Worm (Caenorhabditis elegans) whole organism, L1 larva: ENCODE results near the gene dss-1.
A peak's percentile ranks its signal among the peaks of the same experiment; 100 is the strongest.

ENCODE experiments used
- F16B12.6 ChIP-seq: fragments of 150-350 bp; optimal IDR thresholded peaks from 2 replicates; lab custom pipeline; 2014; ENCODE audit warnings: missing biosample characterization, missing genetic modification characterization
- aha-1 ChIP-seq: fragments of 150-350 bp; optimal IDR thresholded peaks from 2 replicates; lab custom pipeline; 2014; ENCODE audit warnings: missing biosample characterization, missing genetic modification characterization
- blmp-1 ChIP-seq: fragments of 150-350 bp; optimal IDR thresholded peaks from 2 replicates; lab custom pipeline; 2014; ENCODE audit warnings: missing biosample characterization, missing genetic modification characterization
- ceh-8 ChIP-seq: fragments of 200-800 bp; sonication (Bioruptor generic); optimal IDR thresholded peaks from 2 replicates; lab custom pipeline; 2018; ENCODE audit warnings: mild to moderate bottlenecking, missing genetic modification characterization, moderate library complexity, missing compliant biosample characterization
- ceh-90 ChIP-seq: sonication (generic microtip); optimal IDR thresholded peaks from 2 replicates; lab custom pipeline; 2016; ENCODE audit warnings: missing genetic modification characterization, missing compliant biosample characterization
- ces-1 ChIP-seq: fragments of 150-350 bp; optimal IDR thresholded peaks from 2 replicates; lab custom pipeline; 2014; ENCODE audit warnings: missing biosample characterization, missing genetic modification reagents, missing genetic modification characterization
- dpl-1 ChIP-seq, 3 experiments: fragments of 150-350 bp in 2 of 3; sonication (generic microtip) in 1 of 3; optimal IDR thresholded peaks; 2 replicates each; lab custom pipeline; 2014 to 2017; ENCODE audit warnings: missing biosample characterization in 3 of 3, missing genetic modification characterization in 3 of 3, missing genetic modification reagents in 3 of 3
- dsc-1 ChIP-seq: sonication (generic microtip); optimal IDR thresholded peaks from 2 replicates; lab custom pipeline; 2016; ENCODE audit warnings: mild to moderate bottlenecking, missing genetic modification characterization, missing compliant biosample characterization
- efl-1 ChIP-seq, 4 experiments: fragments of 150-350 bp; optimal IDR thresholded peaks in 3 of 4; peaks in 1 of 4; 1 replicate in 1 of 4; 2 replicates in 3 of 4; lab custom pipeline; 2014; ENCODE audit warnings: missing biosample characterization in 2 of 4, missing genetic modification characterization in 2 of 4, missing genetic modification reagents in 2 of 4
- efl-3 ChIP-seq: fragments of 200-800 bp; sonication (Bioruptor generic); optimal IDR thresholded peaks from 2 replicates; lab custom pipeline; 2018; ENCODE audit warnings: mild to moderate bottlenecking, missing genetic modification characterization, missing compliant biosample characterization
- egl-13 ChIP-seq: sonication (generic microtip); optimal IDR thresholded peaks from 2 replicates; lab custom pipeline; 2016; ENCODE audit warnings: missing genotype, missing genetic modification reagents, missing genetic modification characterization, missing compliant biosample characterization
- elt-2 ChIP-seq: sonication (generic microtip); optimal IDR thresholded peaks from 2 replicates; lab custom pipeline; 2016; ENCODE audit warnings: missing genetic modification characterization, mild to moderate bottlenecking, inconsistent platforms, missing compliant biosample characterization, missing genetic modification reagents
- fkh-4 ChIP-seq: sonication (generic microtip); optimal IDR thresholded peaks from 2 replicates; lab custom pipeline; 2016; ENCODE audit warnings: missing compliant biosample characterization, missing genetic modification characterization, borderline replicate concordance
- grh-1 ChIP-seq: fragments of 200-800 bp; sonication (Bioruptor generic); IDR thresholded peaks from 2 replicates; pipeline ENCODE4 v1.3.6; 2022; ENCODE audit warnings: missing genetic modification reagents, missing genetic modification characterization, missing compliant biosample characterization
- hlh-17 ChIP-seq: fragments of 200-800 bp; sonication (Bioruptor generic); optimal IDR thresholded peaks from 2 replicates; lab custom pipeline; 2018; ENCODE audit warnings: missing genetic modification characterization, mild to moderate bottlenecking, missing compliant biosample characterization, moderate library complexity, borderline replicate concordance
- hpl-2 ChIP-seq: fragments of 150-350 bp; optimal IDR thresholded peaks from 2 replicates; lab custom pipeline; 2014; ENCODE audit warnings: missing biosample characterization, missing genetic modification reagents, missing genetic modification characterization
- jun-1 ChIP-seq: fragments of 150-350 bp; optimal IDR thresholded peaks from 2 replicates; lab custom pipeline; 2014; ENCODE audit warnings: missing biosample characterization, missing genetic modification reagents, missing genetic modification characterization
- lin-13 ChIP-seq: fragments of 150-350 bp; optimal IDR thresholded peaks from 2 replicates; lab custom pipeline; 2014; ENCODE audit warnings: missing biosample characterization, missing genetic modification reagents, missing genetic modification characterization
- lin-14 ChIP-seq: fragments of 200-800 bp; sonication (Bioruptor generic); optimal IDR thresholded peaks from 2 replicates; lab custom pipeline; 2018; ENCODE audit warnings: mild to moderate bottlenecking, missing genetic modification characterization, moderate library complexity, missing compliant biosample characterization
- lin-35 ChIP-seq, 2 experiments: fragments of 150-350 bp; optimal IDR thresholded peaks; 2 replicates each; lab custom pipeline; 2014; ENCODE audit warnings: missing biosample characterization in 2 of 2, missing genetic modification characterization in 2 of 2, missing genetic modification reagents in 2 of 2
- lsy-2 ChIP-seq, 2 experiments: fragments of 150-350 bp; optimal IDR thresholded peaks; 2 replicates each; lab custom pipeline; 2014; ENCODE audit warnings: missing biosample characterization in 2 of 2, missing genetic modification characterization in 2 of 2
- mep-1 ChIP-seq: fragments of 150-350 bp; optimal IDR thresholded peaks from 2 replicates; lab custom pipeline; 2014; ENCODE audit warnings: missing biosample characterization, missing genetic modification characterization
- nhr-20 ChIP-seq: sonication (generic microtip); optimal IDR thresholded peaks from 2 replicates; lab custom pipeline; 2016; ENCODE audit warnings: mild to moderate bottlenecking, missing genetic modification characterization, missing compliant biosample characterization
- nhr-237 ChIP-seq: fragments of 150-350 bp; optimal IDR thresholded peaks from 2 replicates; lab custom pipeline; 2014; ENCODE audit warnings: missing biosample characterization, missing genetic modification characterization
- nhr-47 ChIP-seq: sonication (generic microtip); optimal IDR thresholded peaks from 2 replicates; lab custom pipeline; 2016; ENCODE audit warnings: mild to moderate bottlenecking, missing genetic modification characterization, moderate library complexity, missing compliant biosample characterization
- nhr-71 ChIP-seq: sonication (generic microtip); optimal IDR thresholded peaks from 2 replicates; lab custom pipeline; 2016; ENCODE audit warnings: mild to moderate bottlenecking, missing genetic modification characterization, moderate library complexity, missing compliant biosample characterization
- nhr-77 ChIP-seq: fragments of 150-350 bp; optimal IDR thresholded peaks from 2 replicates; lab custom pipeline; 2014; ENCODE audit warnings: missing biosample characterization, missing genetic modification characterization
- nhr-90 ChIP-seq: sonication (generic microtip); optimal IDR thresholded peaks from 2 replicates; lab custom pipeline; 2016; ENCODE audit warnings: mild to moderate bottlenecking, missing genetic modification characterization, missing compliant biosample characterization; ENCODE audit not compliant: poor library complexity
- pag-3 ChIP-seq: sonication (generic microtip); optimal IDR thresholded peaks from 2 replicates; lab custom pipeline; 2017; ENCODE audit warnings: missing genetic modification characterization, mild to moderate bottlenecking, missing compliant biosample characterization, antibody characterized with exemption, borderline replicate concordance; ENCODE audit not compliant: insufficient read depth
- rnt-1 ChIP-seq: sonication (generic microtip); optimal IDR thresholded peaks from 2 replicates; lab custom pipeline; 2016; ENCODE audit warnings: mild to moderate bottlenecking, missing genetic modification characterization, moderate library complexity, missing compliant biosample characterization
- skn-1 ChIP-seq: fragments of 150-350 bp; optimal IDR thresholded peaks from 2 replicates; lab custom pipeline; 2014; ENCODE audit warnings: missing biosample characterization, missing genetic modification characterization
- snu-23 ChIP-seq: sonication (generic microtip); optimal IDR thresholded peaks from 2 replicates; lab custom pipeline; 2016; ENCODE audit warnings: missing genetic modification characterization, missing compliant biosample characterization
- sox-4 ChIP-seq: sonication (generic microtip); optimal IDR thresholded peaks from 2 replicates; lab custom pipeline; 2016; ENCODE audit warnings: missing genetic modification characterization, missing compliant biosample characterization
- tlp-1 ChIP-seq: fragments of 150-350 bp; optimal IDR thresholded peaks from 2 replicates; lab custom pipeline; 2014; ENCODE audit warnings: missing biosample characterization, missing genetic modification characterization
- unc-86 ChIP-seq: sonication (generic microtip); optimal IDR thresholded peaks from 2 replicates; lab custom pipeline; 2016; ENCODE audit warnings: missing genetic modification characterization, missing compliant biosample characterization
- unc-98 ChIP-seq: fragments of 200-800 bp; sonication (Bioruptor generic); IDR thresholded peaks from 2 replicates; pipeline ENCODE4 v1.3.6; 2022; ENCODE audit warnings: missing genetic modification characterization, missing compliant biosample characterization
- vab-15 ChIP-seq: sonication (generic microtip); optimal IDR thresholded peaks from 2 replicates; lab custom pipeline; 2017; ENCODE audit warnings: missing genotype, mild to moderate bottlenecking, missing genetic modification characterization, missing compliant biosample characterization
- zip-4 ChIP-seq: fragments of 200-800 bp; sonication (Bioruptor generic); optimal IDR thresholded peaks from 2 replicates; lab custom pipeline; 2018; ENCODE audit warnings: mild to moderate bottlenecking, missing genetic modification characterization, moderate library complexity, missing compliant biosample characterization

Gene dss-1

DNA sequence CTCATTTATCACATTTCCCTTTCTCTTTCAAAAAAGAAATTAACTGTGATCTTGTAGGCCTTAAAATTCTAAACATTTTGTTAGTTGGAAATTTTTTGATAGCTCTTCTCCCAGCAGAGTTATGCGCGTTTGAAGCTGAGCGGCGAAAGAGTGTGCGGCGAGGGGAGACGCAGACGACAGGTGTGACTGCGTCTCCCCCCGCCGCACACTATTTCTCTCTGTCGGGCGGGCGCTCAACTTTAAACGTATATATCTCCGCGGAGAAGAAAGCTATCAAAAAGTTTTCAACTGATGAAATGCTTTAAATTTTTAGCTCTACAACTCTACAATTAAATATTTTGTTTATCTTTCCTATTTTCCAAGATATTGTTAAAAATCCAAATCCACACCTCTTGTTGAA, 22.9 kb upstream of the dss-1 start:
- TF ChIP-seq fkh-4 (no peak), efl-1 (optimal IDR thresholded peaks at IDR 0.05; lab: Kevin White, UChicago) (no peak), efl-1 (GFP tag; optimal IDR thresholded peaks at IDR 0.05 in 1 of 2; lab: Kevin White, UChicago) (peak in 1 of 2 experiments; percentile 3)

- TF ChIP-seq lin-35 (GFP tag; optimal IDR thresholded peaks at IDR 0.05; lab: Kevin White, UChicago) (peak in 1 of 2 experiments; percentile 11), lin-13 (GFP tag; lab: Kevin White, UChicago) (peak; percentile 3), nhr-47 (peak; percentile 22), grh-1 (GFP tag; lab: Robert Waterston, UW) (no peak), nhr-90 (tag; lab: Kevin White, UChicago) (peak; percentile 24), nhr-77 (tag; lab: Kevin White, UChicago) (no peak), egl-13 (tag; lab: Kevin White, UChicago) (no peak), efl-1 (optimal IDR thresholded peaks at IDR 0.05; lab: Kevin White, UChicago) (no peak), efl-1 (GFP tag; optimal IDR thresholded peaks at IDR 0.05 in 1 of 2; lab: Kevin White, UChicago) (peak; percentile 12 to 59), dsc-1 (peak; percentile 10), pag-3 (tag; lab: Kevin White, UChicago) (no peak), nhr-20 (tag; lab: Kevin White, UChicago) (peak; percentile 2), tlp-1 (tag; lab: Kevin White, UChicago) (no peak), ceh-90 (tag; lab: Kevin White, UChicago) (no peak), nhr-71 (tag; lab: Kevin White, UChicago) (peak; percentile 36), rnt-1 (tag; lab: Kevin White, UChicago) (peak; percentile 33), jun-1 (tag; lab: Kevin White, UChicago) (no peak), aha-1 (tag; lab: Kevin White, UChicago) (no peak), lin-14 (GFP tag; lab: Kevin White, UChicago) (no peak), nhr-237 (tag; lab: Kevin White, UChicago) (no peak), mep-1 (tag; lab: Kevin White, UChicago) (peak; percentile 29), snu-23 (GFP tag; lab: Kevin White, UChicago) (peak; percentile 25), ces-1 (GFP tag; lab: Kevin White, UChicago) (no peak), hlh-17 (GFP tag; lab: Kevin White, UChicago) (no peak), lsy-2 (tag; optimal IDR thresholded peaks at IDR 0.05; lab: Kevin White, UChicago) (peak in 1 of 2 experiments; percentile 17), elt-2 (no peak), efl-3 (no peak)
Observed at ce11 chrIII:1218221-1218620, 22.1 kb upstream of the dss-1 start.

ce11 chrIII:1216096-1216495, 20.0 kb upstream of the dss-1 start:
- TF ChIP-seq F16B12.6 (no peak), nhr-77 (tag; lab: Kevin White, UChicago) (no peak), sox-4 (tag; lab: Kevin White, UChicago) (no peak), blmp-1 (tag; lab: Kevin White, UChicago) (no peak), zip-4 (GFP tag; lab: Kevin White, UChicago) (no peak), skn-1 (tag; lab: Kevin White, UChicago) (no peak), unc-86 (tag; lab: Kevin White, UChicago) (no peak), dpl-1 (GFP tag; optimal IDR thresholded peaks at IDR 0.05; lab: Kevin White, UChicago) (no peak), hpl-2 (GFP tag; lab: Kevin White, UChicago) (no peak), ceh-8 (GFP tag; lab: Kevin White, UChicago) (no peak), mep-1 (tag; lab: Kevin White, UChicago) (no peak), unc-98 (GFP tag; lab: Robert Waterston, UW) (no peak), vab-15 (tag; lab: Kevin White, UChicago) (no peak), pag-3 (tag; lab: Kevin White, UChicago) (no peak), ceh-90 (tag; lab: Kevin White, UChicago) (no peak)
